Worm (Caenorhabditis elegans) whole organism, young adult: Measurements from ENCODE around the gene tost-1.

Experiments
- Y56A3A.18 ChIP-seq: fragments of 200-800 bp; sonication (Bioruptor generic); IDR thresholded peaks from 2 replicates; pipeline ENCODE4 v1.3.6; 2022; ENCODE audit warnings: missing genetic modification reagents, missing genetic modification characterization, missing compliant biosample characterization
- hlh-26 ChIP-seq: fragments of 200-800 bp; sonication (Bioruptor generic); conservative IDR thresholded peaks from 2 replicates; pipeline ENCODE4 v1.3.6; 2022; ENCODE audit warnings: missing genetic modification reagents, missing genetic modification characterization, missing compliant biosample characterization
- pha-4 ChIP-seq: fragments of 150-350 bp; sonication (generic microtip); optimal IDR thresholded peaks from 2 replicates; lab custom pipeline; 2014; ENCODE audit warnings: missing biosample characterization, missing genetic modification reagents, missing genetic modification characterization
- snpc-4 ChIP-seq, 5 experiments: fragments of 150-350 bp in 1 of 5; sonication (generic microtip) in 4 of 5; optimal IDR thresholded peaks; 2 replicates each; lab custom pipeline; 2014 to 2018; ENCODE audit warnings: missing genetic modification characterization in 5 of 5, missing biosample characterization in 3 of 5, antibody characterized with exemption in 2 of 5, mild to moderate bottlenecking in 2 of 5, missing compliant biosample characterization in 2 of 5, missing genotype in 2 of 5, moderate library complexity in 2 of 5, missing genetic modification reagents in 1 of 5

DNA sequence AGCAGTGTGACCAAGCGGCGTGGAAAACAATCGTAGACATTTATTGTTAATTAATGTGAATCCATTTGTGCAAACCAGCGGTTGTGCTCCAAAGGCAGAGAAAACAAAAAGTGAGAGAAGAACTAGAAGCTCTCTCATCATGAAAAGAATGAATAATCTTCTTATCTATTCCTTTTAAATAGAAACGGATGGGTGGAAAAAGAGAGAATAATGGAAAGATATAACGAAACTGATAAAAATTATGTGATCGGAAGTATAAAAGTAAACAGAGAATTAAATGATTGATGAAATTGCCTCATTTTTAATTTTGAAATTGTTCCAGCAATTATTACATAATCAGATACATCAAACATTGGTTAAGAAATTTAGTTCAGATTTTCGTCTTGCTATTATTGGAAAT, 5.3 kb upstream of the tost-1 start, which contains the start of gene clec-5:
- no peak for TF ChIP-seq snpc-4 (GFP tag; optimal IDR thresholded peaks at IDR 0.05; lab: Kevin White, UChicago)
- TF ChIP-seq snpc-4 (tag; optimal IDR thresholded peaks at IDR 0.05; lab: Kevin White, UChicago) = no peak
- no peak for TF ChIP-seq hlh-26
- no peak for TF ChIP-seq Y56A3A.18 (GFP tag; lab: Robert Waterston, UW)
- no peak for TF ChIP-seq pha-4
